Worm (Caenorhabditis elegans) whole organism, L2 larva: ENCODE measurements around the gene ZK262.4.
A peak's percentile ranks its signal among the peaks of the same experiment; 100 is the strongest.

ENCODE experiments used
- C34F6.9 ChIP-seq: fragments of 150-350 bp; optimal IDR thresholded peaks from 2 replicates; lab custom pipeline; 2014; ENCODE audit warnings: missing biosample characterization, missing genetic modification characterization
- R02D3.7 ChIP-seq: fragments of 150-350 bp; optimal IDR thresholded peaks from 2 replicates; lab custom pipeline; 2014; ENCODE audit warnings: missing biosample characterization, missing genetic modification characterization
- ZK546.5 ChIP-seq: sonication (generic microtip); optimal IDR thresholded peaks from 2 replicates; lab custom pipeline; 2017; ENCODE audit warnings: missing biosample characterization, missing genetic modification characterization
- alr-1 ChIP-seq: fragments of 150-350 bp; optimal IDR thresholded peaks from 2 replicates; lab custom pipeline; 2014; ENCODE audit warnings: missing biosample characterization, missing genetic modification characterization
- aly-2 ChIP-seq: fragments of 150-350 bp; optimal IDR thresholded peaks from 2 replicates; lab custom pipeline; 2014; ENCODE audit warnings: missing biosample characterization, missing genetic modification characterization
- ama-1 ChIP-seq: fragments of 150-350 bp; optimal IDR thresholded peaks from 2 replicates; lab custom pipeline; 2018; ENCODE audit warnings: inconsistent platforms
- blmp-1 ChIP-seq: sonication (generic microtip); optimal IDR thresholded peaks from 2 replicates; lab custom pipeline; 2017; ENCODE audit warnings: missing genetic modification characterization, mild to moderate bottlenecking, missing compliant biosample characterization, antibody characterized with exemption, moderate library complexity; ENCODE audit not compliant: insufficient read depth
- ceh-16 ChIP-seq: fragments of 150-350 bp; optimal IDR thresholded peaks from 2 replicates; lab custom pipeline; 2014; ENCODE audit warnings: missing biosample characterization, missing genetic modification characterization
- crh-2 ChIP-seq: sonication (generic microtip); optimal IDR thresholded peaks from 2 replicates; lab custom pipeline; 2017; ENCODE audit warnings: missing biosample characterization, missing genetic modification characterization
- egl-27 ChIP-seq: sonication (generic microtip); optimal IDR thresholded peaks from 3 replicates; lab custom pipeline; 2017; ENCODE audit warnings: missing biosample characterization, missing genetic modification reagents, missing genetic modification characterization
- elt-1 ChIP-seq: fragments of 150-350 bp; optimal IDR thresholded peaks from 2 replicates; lab custom pipeline; 2014; ENCODE audit warnings: missing biosample characterization, missing genetic modification characterization
- elt-3 ChIP-seq: sonication (generic microtip); optimal IDR thresholded peaks from 2 replicates; lab custom pipeline; 2017; ENCODE audit warnings: missing biosample characterization, missing genetic modification characterization
- fos-1 ChIP-seq: fragments of 150-350 bp; optimal IDR thresholded peaks from 2 replicates; lab custom pipeline; 2014; ENCODE audit warnings: missing biosample characterization, missing genetic modification characterization
- gmeb-1 ChIP-seq: fragments of 150-350 bp; optimal IDR thresholded peaks from 2 replicates; lab custom pipeline; 2014; ENCODE audit warnings: missing biosample characterization, missing genetic modification characterization
- lin-11 ChIP-seq: fragments of 150-350 bp; sonication (generic microtip); optimal IDR thresholded peaks from 2 replicates; lab custom pipeline; 2014; ENCODE audit warnings: missing biosample characterization, missing genetic modification characterization, inconsistent platforms, mixed read lengths
- lin-13 ChIP-seq: fragments of 150-350 bp; optimal IDR thresholded peaks from 2 replicates; lab custom pipeline; 2014; ENCODE audit warnings: missing biosample characterization, missing genetic modification reagents, missing genetic modification characterization
- lsy-2 ChIP-seq, 2 experiments: fragments of 150-350 bp in 1 of 2; sonication (generic microtip) in 1 of 2; optimal IDR thresholded peaks; 2 replicates each; lab custom pipeline; 2014 to 2017; ENCODE audit warnings: missing biosample characterization in 2 of 2, missing genetic modification characterization in 2 of 2
- mab-5 ChIP-seq: fragments of 150-350 bp; optimal IDR thresholded peaks from 2 replicates; lab custom pipeline; 2014; ENCODE audit warnings: missing biosample characterization, missing genetic modification characterization
- mbf-1 ChIP-seq: sonication (generic microtip); optimal IDR thresholded peaks from 2 replicates; lab custom pipeline; 2017; ENCODE audit warnings: missing biosample characterization, missing genetic modification characterization
- mdl-1 ChIP-seq, 2 experiments: fragments of 150-350 bp in 1 of 2; sonication (generic microtip) in 1 of 2; optimal IDR thresholded peaks; 2 replicates each; lab custom pipeline; 2017; ENCODE audit warnings: missing biosample characterization in 2 of 2, missing genetic modification characterization in 2 of 2
- nhr-10 ChIP-seq: sonication (generic microtip); optimal IDR thresholded peaks from 2 replicates; lab custom pipeline; 2017; ENCODE audit warnings: missing biosample characterization, missing genetic modification characterization
- nhr-11 ChIP-seq: fragments of 150-350 bp; optimal IDR thresholded peaks from 2 replicates; lab custom pipeline; 2014; ENCODE audit warnings: missing biosample characterization, missing genetic modification characterization
- nhr-12 ChIP-seq: fragments of 150-350 bp; optimal IDR thresholded peaks from 2 replicates; lab custom pipeline; 2014; ENCODE audit warnings: missing biosample characterization, missing genetic modification characterization
- nhr-129 ChIP-seq: fragments of 150-350 bp; optimal IDR thresholded peaks from 2 replicates; lab custom pipeline; 2014; ENCODE audit warnings: missing biosample characterization, missing genetic modification characterization
- nhr-23 ChIP-seq: fragments of 150-350 bp; optimal IDR thresholded peaks from 2 replicates; lab custom pipeline; 2014; ENCODE audit warnings: missing biosample characterization, missing genetic modification reagents, missing genetic modification characterization
- nhr-237 ChIP-seq: fragments of 150-350 bp; optimal IDR thresholded peaks from 2 replicates; lab custom pipeline; 2014; ENCODE audit warnings: missing biosample characterization, missing genetic modification characterization
- nhr-6 ChIP-seq: fragments of 150-350 bp; optimal IDR thresholded peaks from 2 replicates; lab custom pipeline; 2014; ENCODE audit warnings: missing biosample characterization, missing genetic modification characterization
- nhr-77 ChIP-seq: fragments of 150-350 bp; optimal IDR thresholded peaks from 2 replicates; lab custom pipeline; 2014; ENCODE audit warnings: missing biosample characterization, missing genetic modification characterization
- peb-1 ChIP-seq: fragments of 150-350 bp; optimal IDR thresholded peaks from 2 replicates; lab custom pipeline; 2014; ENCODE audit warnings: missing biosample characterization, missing genetic modification characterization
- sma-9 ChIP-seq, 2 experiments: fragments of 150-350 bp in 1 of 2; sonication (generic microtip) in 1 of 2; optimal IDR thresholded peaks; 2 replicates each; lab custom pipeline; 2014 to 2016; ENCODE audit warnings: missing genetic modification characterization in 2 of 2, mild to moderate bottlenecking in 1 of 2, missing biosample characterization in 1 of 2, missing compliant biosample characterization in 1 of 2, missing genetic modification reagents in 1 of 2, moderate library complexity in 1 of 2
- snpc-4 ChIP-seq: fragments of 150-350 bp; optimal IDR thresholded peaks from 2 replicates; lab custom pipeline; 2014; ENCODE audit warnings: missing biosample characterization, missing genetic modification characterization
- unc-39 ChIP-seq: fragments of 150-350 bp; optimal IDR thresholded peaks from 2 replicates; lab custom pipeline; 2014; ENCODE audit warnings: missing biosample characterization, missing genetic modification characterization
- zag-1 ChIP-seq: fragments of 150-350 bp; optimal IDR thresholded peaks from 2 replicates; lab custom pipeline; 2014; ENCODE audit warnings: missing biosample characterization, missing genetic modification characterization
- ztf-11 ChIP-seq: sonication (generic microtip); optimal IDR thresholded peaks from 2 replicates; lab custom pipeline; 2017; ENCODE audit warnings: missing biosample characterization, missing genetic modification characterization

The ZK262.4 gene

DNA sequence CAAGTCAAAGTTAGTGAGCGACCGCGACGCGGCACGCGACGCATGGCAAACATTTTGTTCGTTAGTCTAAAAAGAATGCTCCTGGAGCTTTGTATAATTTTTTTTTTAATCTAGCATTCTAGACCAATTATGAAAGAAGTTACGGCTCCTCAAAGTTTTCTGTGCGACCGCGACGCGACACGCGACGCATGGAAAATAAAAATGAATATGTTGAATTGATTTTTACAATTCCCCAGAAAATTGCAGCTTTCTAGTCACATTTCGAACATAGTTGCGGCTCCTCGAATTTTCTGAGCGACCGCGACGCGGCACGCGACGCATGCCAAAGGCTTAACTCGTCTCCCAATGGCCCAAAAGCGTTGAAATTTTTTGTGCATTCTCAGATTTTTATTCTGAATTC lies at the start of gene ZK262.4:
Gene ZK262.4 (minus strand): TSS at position 101 of the 400 bp plus-strand sequence.
- TF ChIP-seq zag-1 (tag; lab: Kevin White, UChicago) (no peak), C34F6.9 (tag; lab: Kevin White, UChicago) (no peak), peb-1 (tag; lab: Kevin White, UChicago) (no peak), elt-1 (tag; lab: Kevin White, UChicago) (no peak), blmp-1 (no peak), lsy-2 (tag; optimal IDR thresholded peaks at IDR 0.05; lab: Kevin White, UChicago) (no peak), aly-2 (no peak), alr-1 (no peak)
- TF ChIP-seq, all 48 proteins: peak for 0

DNA sequence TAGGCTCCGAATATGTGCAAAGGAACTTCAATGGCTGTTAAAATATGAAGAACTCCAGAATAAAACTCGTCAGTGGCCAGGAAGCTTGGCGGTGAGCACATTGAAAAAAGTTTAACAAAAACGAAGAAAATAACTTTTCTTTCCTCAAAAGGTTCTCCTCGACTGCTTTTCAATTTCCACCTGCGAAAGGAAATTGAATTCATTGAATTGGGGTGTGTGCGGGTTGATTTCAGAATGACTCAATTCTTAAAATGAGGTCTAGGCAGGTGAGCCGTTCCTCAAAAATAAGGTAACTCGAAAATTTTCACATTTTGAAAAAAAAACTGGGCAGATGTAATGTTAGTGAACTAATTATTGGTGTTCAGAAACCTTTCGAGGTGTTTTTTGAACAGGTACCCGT lies 49.0 kb upstream of the ZK262.4 start, which contains the start of gene srh-182:
Gene srh-182 (minus strand): TSS at position 101 of the 400 bp plus-strand sequence.
- TF ChIP-seq mbf-1 (tag; lab: Kevin White, UChicago) (no peak), peb-1 (tag; lab: Kevin White, UChicago) (no peak)

DNA sequence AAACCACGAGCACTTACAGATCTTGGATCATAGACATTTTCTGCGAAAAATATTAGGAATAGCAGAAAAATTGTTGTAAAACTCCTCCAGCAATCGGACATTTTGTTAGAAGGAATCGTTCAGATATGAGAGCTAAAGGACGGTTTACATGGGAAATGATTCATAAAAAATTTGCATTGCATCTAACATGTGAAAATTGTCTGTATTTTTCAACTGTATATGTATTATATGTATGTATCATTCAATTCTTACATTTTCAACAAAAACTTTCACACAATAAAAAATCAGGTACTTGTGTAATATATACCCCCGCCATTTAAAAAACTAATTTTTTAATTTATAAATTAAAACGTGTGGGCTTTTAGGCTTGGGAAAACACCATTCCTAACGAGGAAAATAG lies 43.7 kb upstream of the ZK262.4 start, which contains the start of gene ZK228.13:
Gene ZK228.13 (minus strand): TSS at position 101 of the 400 bp plus-strand sequence.
- TF ChIP-seq ZK546.5 (tag; lab: Kevin White, UChicago) (no peak), snpc-4 (tag; lab: Kevin White, UChicago) (no peak), crh-2 (tag; lab: Kevin White, UChicago) (no peak), aly-2 (no peak), nhr-129 (tag; lab: Kevin White, UChicago) (no peak), egl-27 (tag; lab: Kevin White, UChicago) (no peak), lin-13 (GFP tag; lab: Kevin White, UChicago) (no peak), unc-39 (tag; lab: Kevin White, UChicago) (no peak), elt-1 (tag; lab: Kevin White, UChicago) (no peak), nhr-10 (no peak), nhr-77 (tag; lab: Kevin White, UChicago) (no peak), lsy-2 (tag; optimal IDR thresholded peaks at IDR 0.05; lab: Kevin White, UChicago) (no peak), ama-1 (no peak), nhr-11 (tag; lab: Kevin White, UChicago) (no peak), nhr-6 (no peak), gmeb-1 (no peak)

DNA sequence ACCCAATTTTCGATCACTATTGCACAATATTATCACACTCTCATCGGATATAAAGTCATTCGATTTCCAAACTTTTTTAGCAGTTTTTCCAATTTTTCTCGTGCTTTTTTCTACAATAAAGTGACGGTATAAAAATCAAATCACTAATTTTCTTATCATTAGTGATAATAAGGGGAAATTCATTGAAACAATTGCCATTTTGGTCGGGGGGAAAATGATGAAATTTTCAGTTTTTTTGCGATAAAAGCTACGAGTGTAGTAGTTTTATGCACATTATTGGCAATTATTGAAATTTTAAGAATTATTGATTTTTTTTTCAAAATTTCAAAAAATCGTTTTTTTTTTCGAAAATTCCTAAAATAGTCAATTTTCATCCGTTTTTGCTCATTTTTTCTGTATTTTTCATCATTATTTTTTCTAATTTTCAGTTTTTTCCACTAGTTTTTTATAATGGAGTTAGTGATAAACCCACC lies 38.0 kb upstream of the ZK262.4 start, which contains the start of gene ZK228.4:
Gene ZK228.4 (plus strand): TSS at position 423 of the 473 bp plus-strand sequence.
- TF ChIP-seq gmeb-1 (peak; percentile 9), fos-1 (tag; lab: Kevin White, UChicago) (peak; percentile 63), mdl-1 (tag; optimal IDR thresholded peaks at IDR 0.05; lab: Kevin White, UChicago) (no peak), nhr-23 (tag; lab: Kevin White, UChicago) (no peak), nhr-12 (tag; lab: Kevin White, UChicago) (no peak), lin-13 (GFP tag; lab: Kevin White, UChicago) (no peak)

DNA sequence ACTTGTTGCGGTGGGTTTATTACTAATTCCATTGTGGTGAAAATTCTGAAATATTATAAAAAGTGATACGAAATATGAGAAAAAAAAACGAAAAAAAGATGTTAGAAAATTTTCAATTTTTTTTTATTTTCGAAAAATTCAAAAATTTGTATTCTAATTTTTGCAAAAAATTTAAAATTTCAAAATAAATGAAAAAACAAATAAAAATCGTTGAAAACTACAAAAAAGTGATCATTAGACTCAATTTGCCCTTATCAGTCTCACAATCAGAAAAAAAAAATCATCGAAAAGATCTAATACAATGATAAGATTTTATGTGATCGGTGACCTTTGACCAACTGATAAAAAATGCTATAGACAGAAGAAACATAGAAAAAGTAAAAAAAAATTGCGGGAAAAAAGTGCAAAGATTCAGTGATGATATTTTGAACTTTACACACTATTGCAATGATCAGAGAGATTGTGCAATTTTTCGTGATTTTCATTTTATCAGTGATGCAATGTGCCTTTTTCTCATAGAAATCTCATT lies 36.9 kb upstream of the ZK262.4 start, which contains the start of gene ZK228.3:
Gene ZK228.3 (minus strand): TSS at position 51 of the 529 bp plus-strand sequence.
- TF ChIP-seq sma-9 (GFP tag; optimal IDR thresholded peaks at IDR 0.05; lab: Kevin White, UChicago): peak; percentile 53
- no peak for TF ChIP-seq sma-9 (tag; optimal IDR thresholded peaks at IDR 0.05; lab: Kevin White, UChicago)
- no peak for TF ChIP-seq lin-11
- no peak for TF ChIP-seq ceh-16
- TF ChIP-seq blmp-1: peak; percentile 8
- TF ChIP-seq fos-1 (tag; lab: Kevin White, UChicago): peak; percentile 86
- peak; percentile 13 for TF ChIP-seq gmeb-1
- no peak for TF ChIP-seq nhr-12 (tag; lab: Kevin White, UChicago)
- no peak for TF ChIP-seq nhr-10
- no peak for TF ChIP-seq elt-1 (tag; lab: Kevin White, UChicago)
- no peak for TF ChIP-seq ztf-11

DNA sequence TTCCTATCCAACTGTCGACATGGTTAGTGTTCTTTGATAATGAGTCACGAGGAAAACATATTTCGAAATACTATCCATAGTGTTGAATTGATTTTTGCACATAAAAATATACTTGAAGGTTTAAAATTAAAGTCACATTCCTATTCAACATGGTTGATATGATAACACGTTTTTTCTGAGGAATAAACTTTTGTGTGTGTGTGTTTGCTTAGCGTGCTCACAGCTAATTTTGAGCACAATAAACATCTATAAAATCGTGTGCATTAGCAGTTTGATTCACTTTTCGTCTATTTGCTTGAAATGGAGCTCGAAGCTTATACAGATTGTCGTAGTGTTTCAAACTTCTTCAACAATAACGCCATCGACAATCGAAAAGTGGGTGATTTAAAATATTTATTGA lies 32.2 kb upstream of the ZK262.4 start, which contains the start of gene ZK228.10:
Gene ZK228.10 (plus strand): TSS at position 301 of the 400 bp plus-strand sequence.
- TF ChIP-seq R02D3.7 (tag; lab: Kevin White, UChicago) (no peak), mab-5 (tag; lab: Kevin White, UChicago) (no peak), elt-3 (tag; lab: Kevin White, UChicago) (no peak), lsy-2 (tag; optimal IDR thresholded peaks at IDR 0.05; lab: Kevin White, UChicago) (no peak), nhr-237 (tag; lab: Kevin White, UChicago) (no peak)
